Fruit fly (Drosophila melanogaster) whole organism, adult: Measurements from ENCODE around the gene Rab7.

ENCODE experiments used
- CG11617 ChIP-seq: fragments of 200-800 bp; sonication (Bioruptor generic); optimal IDR thresholded peaks from 2 replicates; lab custom pipeline; 2017; ENCODE audit warnings: mild to moderate bottlenecking, missing biosample characterization, missing genetic modification reagents, missing genetic modification characterization
- CG12768 ChIP-seq: fragments of 200-800 bp; sonication (Bioruptor generic); optimal IDR thresholded peaks from 2 replicates; lab custom pipeline; 2017; ENCODE audit warnings: missing biosample characterization, missing genetic modification characterization, mild to moderate bottlenecking, moderate library complexity, missing genetic modification reagents
- CG14711 ChIP-seq: fragments of 200-800 bp; sonication (Bioruptor generic); optimal IDR thresholded peaks from 2 replicates; lab custom pipeline; 2018; ENCODE audit warnings: missing biosample characterization, mild to moderate bottlenecking, missing genetic modification characterization, moderate library complexity
- CG1620 ChIP-seq: fragments of 200-800 bp; sonication (Bioruptor generic); optimal IDR thresholded peaks from 2 replicates; lab custom pipeline; 2016; ENCODE audit warnings: missing biosample characterization, missing genetic modification characterization
- CG33017 ChIP-seq: fragments of 200-800 bp; sonication (Bioruptor generic); optimal IDR thresholded peaks from 2 replicates; lab custom pipeline; 2018; ENCODE audit warnings: missing biosample characterization, mild to moderate bottlenecking, missing genetic modification characterization, moderate library complexity
- CG5204 ChIP-seq: fragments of 200-800 bp; sonication (Bioruptor generic); optimal IDR thresholded peaks from 2 replicates; lab custom pipeline; 2016; ENCODE audit warnings: missing biosample characterization, missing genetic modification characterization
- CG7045 ChIP-seq: fragments of 200-800 bp; sonication (Bioruptor generic); optimal IDR thresholded peaks from 2 replicates; lab custom pipeline; 2017; ENCODE audit warnings: missing biosample characterization, mild to moderate bottlenecking, missing genetic modification characterization
- CG7101 ChIP-seq: fragments of 200-800 bp; sonication (Bioruptor generic); optimal IDR thresholded peaks from 2 replicates; lab custom pipeline; 2018; ENCODE audit warnings: missing biosample characterization, mild to moderate bottlenecking, missing genetic modification characterization, moderate library complexity
- Clk ChIP-seq: fragments of 200-800 bp; sonication (Bioruptor generic); optimal IDR thresholded peaks from 2 replicates; lab custom pipeline; 2017; ENCODE audit warnings: missing biosample characterization, missing genetic modification characterization
- Crg-1 ChIP-seq: fragments of 200-800 bp; sonication (Bioruptor generic); optimal IDR thresholded peaks from 2 replicates; lab custom pipeline; 2016; ENCODE audit warnings: missing biosample characterization, missing genetic modification characterization
- Hr96 ChIP-seq: fragments of 200-800 bp; sonication (Bioruptor generic); optimal IDR thresholded peaks from 2 replicates; lab custom pipeline; 2016; ENCODE audit warnings: missing biosample characterization, missing genetic modification characterization
- Mnt ChIP-seq: fragments of 200-800 bp; sonication (Bioruptor generic); optimal IDR thresholded peaks from 2 replicates; lab custom pipeline; 2016; ENCODE audit warnings: missing biosample characterization, mild to moderate bottlenecking, missing genetic modification characterization
- bab1 ChIP-seq: fragments of 200-800 bp; sonication (Bioruptor generic); optimal IDR thresholded peaks from 3 replicates; lab custom pipeline; 2019; ENCODE audit warnings: missing biosample characterization, mild to moderate bottlenecking, missing genetic modification characterization, moderate library complexity
- cic ChIP-seq: fragments of 200-800 bp; sonication (Bioruptor generic); optimal IDR thresholded peaks from 2 replicates; lab custom pipeline; 2017; ENCODE audit warnings: missing biosample characterization, mild to moderate bottlenecking, missing genetic modification characterization, moderate library complexity
- cnc ChIP-seq, 2 experiments: fragments of >200 bp; optimal IDR thresholded peaks; 2 replicates each; lab custom pipeline; 2017
- kay ChIP-seq: fragments of 200-800 bp; sonication (Bioruptor generic); peaks from one replicate; lab custom pipeline; 2016; ENCODE audit warnings: missing biosample characterization, missing genetic modification characterization, borderline replicate concordance
- ovo ChIP-seq: fragments of 200-800 bp; sonication (Bioruptor generic); optimal IDR thresholded peaks from 2 replicates; lab custom pipeline; 2016; ENCODE audit warnings: missing biosample characterization, missing genetic modification characterization
- pad ChIP-seq: fragments of 200-800 bp; sonication (Bioruptor generic); optimal IDR thresholded peaks from 3 replicates; lab custom pipeline; 2017; ENCODE audit warnings: missing biosample characterization, missing genetic modification characterization, mild to moderate bottlenecking, moderate library complexity, missing genetic modification reagents
- tj ChIP-seq: fragments of 200-800 bp; sonication (Bioruptor generic); optimal IDR thresholded peaks from 3 replicates; lab custom pipeline; 2017; ENCODE audit warnings: missing biosample characterization, mild to moderate bottlenecking, missing genetic modification characterization, moderate library complexity
- toe ChIP-seq: fragments of 200-800 bp; sonication (Bioruptor generic); optimal IDR thresholded peaks from 2 replicates; lab custom pipeline; 2016; ENCODE audit warnings: missing biosample characterization, missing genetic modification characterization

The Rab7 gene

DNA sequence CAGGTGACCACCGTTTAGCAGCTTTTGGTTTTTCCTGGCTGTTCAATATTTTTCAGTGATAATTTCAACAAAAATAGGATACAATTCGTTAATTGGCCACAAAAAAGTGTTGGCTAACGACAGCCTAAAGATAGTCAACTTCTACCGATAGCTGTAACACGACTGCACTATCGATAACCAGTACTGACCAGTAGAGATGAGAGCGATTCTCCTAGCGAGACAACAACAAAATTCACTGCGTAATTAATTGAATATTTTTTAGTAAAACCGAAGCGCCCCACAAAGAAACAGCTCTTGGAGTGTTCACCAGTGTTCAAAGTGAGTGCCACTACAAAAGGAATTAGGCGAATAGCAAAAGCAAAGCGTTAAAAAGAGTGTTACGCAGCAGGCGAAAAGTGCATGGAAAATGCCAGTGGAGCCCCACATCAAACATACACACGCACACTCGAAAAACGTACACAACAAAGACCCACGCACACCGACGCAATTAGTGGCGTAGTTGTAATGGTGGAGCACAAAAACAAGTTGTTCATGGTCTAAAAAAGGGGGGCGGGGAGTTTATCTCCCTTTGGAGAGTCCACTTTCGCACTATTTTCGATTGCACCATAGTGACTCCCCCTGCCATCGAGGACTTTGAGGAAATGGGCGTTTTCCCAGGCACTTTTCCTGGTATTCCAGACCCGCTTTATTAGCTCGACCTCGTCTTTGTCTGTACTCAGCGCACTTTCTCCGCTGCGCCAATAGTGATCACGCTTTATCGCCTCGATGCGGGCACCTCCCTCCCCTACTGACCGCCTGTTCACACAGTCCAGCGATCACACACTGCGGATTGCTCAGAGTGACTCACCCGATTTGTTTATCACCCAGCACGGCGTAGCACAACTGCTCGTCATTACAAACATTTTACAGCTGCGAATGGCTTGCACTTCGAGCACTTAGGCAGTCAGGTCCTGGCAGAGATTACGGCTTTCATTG is at the start of gene Rab7, which contains the start of gene Epp:
Gene Rab7 (plus strand): TSS at position 186 of the 975 bp plus-strand sequence.
Gene Epp (minus strand): TSS at position 94 of the 975 bp plus-strand sequence.
- TF ChIP-seq ovo (GFP tag; lab: Kevin White, UChicago), result peak; percentile 56
- TF ChIP-seq CG33017 (tag; lab: Kevin White, UChicago), result peak; percentile 41
- TF ChIP-seq toe, result no peak
- peak; percentile 74 for TF ChIP-seq Mnt (GFP tag; lab: Kevin White, UChicago)
- no peak for TF ChIP-seq cnc (optimal IDR thresholded peaks at IDR 0.05; lab: Kevin White, UChicago)
- TF ChIP-seq pad, result peak; percentile 84
- TF ChIP-seq CG7101 (tag; lab: Kevin White, UChicago), result peak; percentile 74
- peak; percentile 95 for TF ChIP-seq CG12768 (GFP tag; lab: Kevin White, UChicago)
- peak; percentile 39 for TF ChIP-seq CG14711 (tag; lab: Kevin White, UChicago)
- no peak for TF ChIP-seq CG7045 (GFP tag; lab: Kevin White, UChicago)
- peak; percentile 86 for TF ChIP-seq cic (GFP tag; lab: Kevin White, UChicago)
- peak; percentile 63 for TF ChIP-seq Hr96 (GFP tag; lab: Kevin White, UChicago)
- peak; percentile 69 for TF ChIP-seq CG1620 (GFP tag; lab: Kevin White, UChicago)
- peak; percentile 98 for TF ChIP-seq kay
- TF ChIP-seq tj, result no peak
- TF ChIP-seq Clk, result peak; percentile 12
- no peak for TF ChIP-seq CG5204 (GFP tag; lab: Kevin White, UChicago)
- peak; percentile 58 for TF ChIP-seq bab1 (GFP tag; lab: Kevin White, UChicago)
- TF ChIP-seq Crg-1 (GFP tag; lab: Kevin White, UChicago), result peak; percentile 68
- TF ChIP-seq CG11617 (GFP tag; lab: Kevin White, UChicago), result peak; percentile 11

DNA sequence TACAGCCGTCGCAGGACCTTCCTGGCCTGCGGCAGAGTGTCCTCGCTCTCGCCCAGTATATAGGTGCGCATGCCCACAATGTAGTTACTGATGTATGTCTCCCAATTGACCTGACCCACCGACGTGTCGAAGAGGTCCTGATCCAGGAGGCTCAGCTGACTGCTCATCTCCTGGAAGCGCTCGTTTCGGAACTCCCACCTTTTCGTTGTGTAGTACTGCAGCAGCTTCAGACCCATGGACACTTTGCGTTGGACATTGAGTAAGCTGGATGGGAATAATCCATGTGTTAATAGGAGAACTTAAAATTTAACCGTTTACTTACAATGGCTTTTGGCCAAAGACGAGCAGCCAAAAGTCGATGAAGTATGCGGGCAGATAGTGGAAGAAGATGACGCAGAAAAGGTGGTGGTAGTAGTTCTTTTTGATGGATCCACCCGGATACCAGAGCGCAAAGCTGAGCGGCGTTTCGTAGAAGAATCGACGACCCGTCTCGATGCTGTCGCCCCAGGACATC is 48.9 kb upstream of the Rab7 start:
- TF ChIP-seq Crg-1 (GFP tag; lab: Kevin White, UChicago), result no peak
- TF ChIP-seq CG12768 (GFP tag; lab: Kevin White, UChicago), result peak; percentile 57
- TF ChIP-seq cnc (optimal IDR thresholded peaks at IDR 0.05; lab: Kevin White, UChicago), result no peak

DNA sequence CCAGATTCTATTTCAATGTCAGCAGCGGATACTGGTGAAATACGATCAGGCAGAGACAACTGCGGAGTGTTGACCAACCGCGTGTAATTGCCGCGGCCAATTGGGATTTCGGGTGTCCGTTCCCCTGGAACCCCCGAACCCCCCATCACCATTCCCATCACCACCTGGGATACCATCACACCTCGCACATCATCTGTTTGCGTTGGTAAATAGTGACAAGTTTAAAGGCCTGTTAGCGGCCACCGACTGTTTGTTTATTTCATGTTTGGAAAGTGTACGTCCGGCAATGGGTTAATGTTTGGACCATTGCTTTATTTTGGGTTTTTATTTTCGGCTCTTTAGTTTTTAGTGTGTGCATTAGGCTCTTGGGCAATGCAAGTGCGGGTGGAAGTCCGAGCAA is 45.8 kb upstream of the Rab7 start:
- TF ChIP-seq tj (no peak), kay (no peak), CG5204 (GFP tag; lab: Kevin White, UChicago) (no peak), CG33017 (tag; lab: Kevin White, UChicago) (no peak), Hr96 (GFP tag; lab: Kevin White, UChicago) (no peak), CG7045 (GFP tag; lab: Kevin White, UChicago) (no peak), CG12768 (GFP tag; lab: Kevin White, UChicago) (no peak)

DNA sequence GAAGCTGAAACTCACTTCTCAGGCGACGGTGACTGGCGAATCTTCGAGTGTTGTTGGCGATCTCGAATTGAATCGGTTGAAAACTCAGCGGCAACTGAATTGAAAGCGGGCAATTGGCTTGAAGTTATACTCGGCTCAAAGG is 44.6 kb upstream of the Rab7 start, which contains the start of gene CG12268:
Gene CG12268 (minus strand): TSS at position 101 of the 142 bp plus-strand sequence.
- TF ChIP-seq toe (no peak), CG11617 (GFP tag; lab: Kevin White, UChicago) (no peak), cnc (optimal IDR thresholded peaks at IDR 0.05; lab: Kevin White, UChicago) (no peak), Clk (no peak), ovo (GFP tag; lab: Kevin White, UChicago) (no peak), CG12768 (GFP tag; lab: Kevin White, UChicago) (no peak), bab1 (GFP tag; lab: Kevin White, UChicago) (no peak), Mnt (GFP tag; lab: Kevin White, UChicago) (no peak), Hr96 (GFP tag; lab: Kevin White, UChicago) (no peak), kay (no peak), Crg-1 (GFP tag; lab: Kevin White, UChicago) (no peak), CG7101 (tag; lab: Kevin White, UChicago) (no peak), CG1620 (GFP tag; lab: Kevin White, UChicago) (no peak), pad (no peak), tj (no peak), CG33017 (tag; lab: Kevin White, UChicago) (no peak), CG14711 (tag; lab: Kevin White, UChicago) (no peak)

DNA sequence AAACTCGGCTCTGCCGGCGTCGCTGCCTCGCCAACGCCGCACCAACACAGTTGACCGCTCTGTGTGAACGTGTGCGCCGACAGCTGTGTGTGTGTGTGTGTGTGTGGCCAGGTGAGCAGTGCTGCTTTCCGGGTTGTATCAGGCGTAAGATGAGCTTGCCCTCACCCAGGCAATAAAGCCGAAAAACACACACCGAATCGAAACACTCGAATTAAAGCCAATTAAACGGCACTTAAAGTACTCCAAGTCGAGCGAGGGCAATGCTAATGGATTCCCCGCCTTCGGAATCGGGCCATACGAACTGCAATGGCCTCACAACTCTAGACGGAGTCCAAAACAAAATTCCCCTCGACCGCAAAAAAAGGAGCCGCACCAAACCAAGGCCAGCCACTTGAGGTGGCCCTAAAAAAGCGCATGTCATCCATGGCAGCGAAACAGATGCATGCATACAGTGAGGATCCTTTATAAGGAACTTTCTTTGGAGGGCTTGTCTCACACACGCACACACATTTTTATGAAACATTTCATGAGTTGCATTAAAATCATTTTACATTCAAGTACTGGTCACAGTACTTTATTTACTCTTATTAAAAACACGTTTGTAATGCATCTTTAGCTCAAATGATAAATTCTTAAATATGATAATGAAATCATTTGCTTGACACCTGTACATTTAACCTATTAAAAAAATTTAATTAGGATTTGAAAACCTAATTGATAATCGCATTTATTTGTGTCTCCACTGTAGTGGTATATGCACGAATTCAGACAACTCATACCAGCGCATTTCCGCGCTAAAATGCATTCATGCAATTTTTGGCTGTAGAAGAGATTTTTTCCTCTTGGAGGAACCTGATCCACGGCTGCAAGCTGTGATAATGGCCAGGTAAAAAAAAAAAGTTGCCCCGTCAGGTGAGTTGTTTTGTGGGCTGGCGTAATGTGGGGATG is 44.1 kb upstream of the Rab7 start:
- TF ChIP-seq tj (peak; percentile 68), CG7045 (GFP tag; lab: Kevin White, UChicago) (no peak)

DNA sequence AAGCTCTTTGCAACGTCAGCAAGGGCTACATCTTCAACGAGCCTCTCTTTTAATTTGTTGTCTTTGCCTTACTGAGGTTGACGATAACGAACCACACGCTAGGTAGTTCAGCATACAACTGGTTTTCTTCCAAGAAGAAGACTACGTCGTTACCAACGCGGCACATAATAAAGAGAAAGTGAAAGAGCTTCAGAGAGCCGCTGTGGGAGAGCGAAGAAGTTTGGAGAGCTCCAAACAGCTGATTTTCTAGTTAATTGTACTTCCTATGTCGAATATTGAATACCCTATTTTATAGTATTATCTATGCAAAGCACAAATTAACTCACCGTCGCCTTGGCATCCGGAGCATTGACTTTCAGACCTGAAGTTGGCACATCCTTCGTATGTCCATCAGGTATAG is 37.4 kb upstream of the Rab7 start:
- TF ChIP-seq bab1 (GFP tag; lab: Kevin White, UChicago) (no peak), CG11617 (GFP tag; lab: Kevin White, UChicago) (no peak), Mnt (GFP tag; lab: Kevin White, UChicago) (no peak), Clk (no peak), Crg-1 (GFP tag; lab: Kevin White, UChicago) (no peak), Hr96 (GFP tag; lab: Kevin White, UChicago) (no peak), toe (no peak), CG12768 (GFP tag; lab: Kevin White, UChicago) (no peak), CG5204 (GFP tag; lab: Kevin White, UChicago) (no peak), CG7101 (tag; lab: Kevin White, UChicago) (no peak), pad (no peak), kay (no peak)
